Fruit fly (Drosophila melanogaster): ENCODE measurements around the gene CG6813.

Gene CG6813

DNA sequence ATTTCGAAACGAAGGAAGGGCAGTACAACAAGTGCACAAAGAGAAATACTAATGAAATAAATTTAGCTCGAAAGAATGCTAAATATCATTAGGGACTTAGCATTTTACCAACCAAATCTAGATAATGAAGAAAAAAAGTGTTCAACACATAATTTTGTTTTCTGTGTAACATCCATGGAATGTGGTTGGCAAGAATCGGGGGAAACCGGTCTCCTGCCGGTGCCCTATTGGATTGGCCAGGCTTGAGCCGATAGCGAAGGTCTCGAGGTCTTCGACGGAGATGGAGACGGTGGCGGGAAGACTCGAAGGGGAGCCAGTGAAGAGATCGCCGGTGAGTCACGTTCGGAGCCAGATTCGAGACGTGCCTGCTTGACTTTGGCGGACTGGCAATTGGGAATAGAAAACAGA lies 31.4 kb upstream of the CG6813 start (continued):
- TF ChIP-seq Gsc (GFP tag; IDR thresholded peaks at IDR 0.05) (no peak), CG8359 (GFP tag; optimal IDR thresholded peaks at IDR 0.05; ENCODE audit: borderline replicate concordance) (no peak), CG43689 (GFP tag; IDR thresholded peaks at IDR 0.05) (no peak), bowl (GFP tag; IDR thresholded peaks at IDR 0.05) (no peak), CG34422 (GFP tag; IDR thresholded peaks at IDR 0.05) (no peak), Tbp (GFP tag; optimal IDR thresholded peaks at IDR 0.05) (no peak), BEAF-32 (GFP tag; optimal IDR thresholded peaks at IDR 0.05) (no peak), CG12391 (tag; optimal IDR thresholded peaks at IDR 0.05) (peak; percentile 47), Med (GFP tag) (peak; percentile 81), slp2 (GFP tag; optimal IDR thresholded peaks at IDR 0.05) (no peak), CG15269 (tag; optimal IDR thresholded peaks at IDR 0.05) (peak; percentile 3), knrl (GFP tag; IDR thresholded peaks at IDR 0.05; ENCODE audit: partially characterized antibody) (no peak), maf-S (GFP tag; optimal IDR thresholded peaks at IDR 0.05) (no peak), chm (GFP tag; IDR thresholded peaks at IDR 0.05) (no peak), CG5245 (GFP tag; optimal IDR thresholded peaks at IDR 0.05) (no peak), H2.0 (GFP tag; IDR thresholded peaks at IDR 0.05) (no peak), pros (GFP tag; optimal IDR thresholded peaks at IDR 0.05) (peak; percentile 9), fd64A (GFP tag; optimal IDR thresholded peaks at IDR 0.05) (no peak), stwl (tag; optimal IDR thresholded peaks at IDR 0.05) (no peak), CG3281 (GFP tag; optimal IDR thresholded peaks at IDR 0.05) (peak; percentile 12), Taf1 (GFP tag; IDR thresholded peaks at IDR 0.05) (peak; percentile 12; the same call in 1 of the 2 replicates), BtbVII (GFP tag; optimal IDR thresholded peaks at IDR 0.05) (peak; percentile 21), trem (tag; optimal IDR thresholded peaks at IDR 0.05) (no peak), az2 (GFP tag; optimal IDR thresholded peaks at IDR 0.05) (no peak), Xrp1 (GFP tag; IDR thresholded peaks at IDR 0.05) (peak; percentile 64; the same call in 1 of the 2 replicates), CG2889 (GFP tag; IDR thresholded peaks at IDR 0.05) (no peak), NC2α (GFP tag; optimal IDR thresholded peaks at IDR 0.05) (no peak), Neu2 (GFP tag; optimal IDR thresholded peaks at IDR 0.05; ENCODE audit: borderline replicate concordance) (no peak), caup (GFP tag; optimal IDR thresholded peaks at IDR 0.05; ENCODE audit: severe bottlenecking) (peak; percentile 29), CG18599 (GFP tag; optimal IDR thresholded peaks at IDR 0.05) (peak; percentile 44), H15 (GFP tag; IDR thresholded peaks at IDR 0.05) (no peak), tap (tag; optimal IDR thresholded peaks at IDR 0.05) (peak; percentile 44), corto (GFP tag; optimal IDR thresholded peaks at IDR 0.05) (peak; percentile 73), CG2120 (GFP tag; optimal IDR thresholded peaks at IDR 0.05) (peak; percentile 75), fd102C (GFP tag; optimal IDR thresholded peaks at IDR 0.05) (no peak), dysf (GFP tag; IDR thresholded peaks at IDR 0.05) (peak; percentile 35; the same call in 1 of the 3 replicates), CG7357 (GFP tag; IDR thresholded peaks at IDR 0.05) (no peak), CG10274 (GFP tag; optimal IDR thresholded peaks at IDR 0.05) (no peak), bbx (GFP tag; IDR thresholded peaks at IDR 0.05; ENCODE audit: partially characterized antibody) (no peak), CG7987 (GFP tag; optimal IDR thresholded peaks at IDR 0.05) (no peak), Dek (tag; optimal IDR thresholded peaks at IDR 0.05) (no peak), sc (optimal IDR thresholded peaks at IDR 0.05) (no peak), sc (GFP tag; optimal IDR thresholded peaks at IDR 0.05) (no peak), pan (optimal IDR thresholded peaks at IDR 0.05) (no peak), pan (GFP tag; optimal IDR thresholded peaks at IDR 0.05 in 1 of 2, IDR thresholded peaks at IDR 0.05 in 1 of 2) (no peak), tin (GFP tag; optimal IDR thresholded peaks at IDR 0.05) (no peak), CG6254 (GFP tag; optimal IDR thresholded peaks at IDR 0.05) (no peak), dmrt11E (tag; optimal IDR thresholded peaks at IDR 0.05) (peak; percentile 45), Aef1 (GFP tag; IDR thresholded peaks at IDR 0.05) (no peak), Trl (optimal IDR thresholded peaks at IDR 0.05) (no peak), Trl (GFP tag; optimal IDR thresholded peaks at IDR 0.05) (peak; percentile 31), CTCF (GFP tag; optimal IDR thresholded peaks at IDR 0.05) (no peak), Hmr (GFP tag; optimal IDR thresholded peaks at IDR 0.05) (peak; percentile 40)

All from whole organism, embryonic.